Fruit fly (Drosophila melanogaster): Measurements from ENCODE around the gene tilB.

tilB gene

dm6 chrX:22491028-22491769 is 41.7 kb downstream of the tilB start (continued):
- 0 out of 3 replicates have a peak, but pooled peaks have one; percentile 55 for TF ChIP-seq CG11695 (GFP tag; IDR thresholded peaks at IDR 0.05)
- no peak for TF ChIP-seq CG12219 (GFP tag; optimal IDR thresholded peaks at IDR 0.05)
- TF ChIP-seq Ptx1 (GFP tag; IDR thresholded peaks at IDR 0.05), result peak; percentile 49
- peak; percentile 38 for TF ChIP-seq Nf-YB (GFP tag; optimal IDR thresholded peaks at IDR 0.05)
- peak; percentile 71 for TF ChIP-seq CG17385 (GFP tag; optimal IDR thresholded peaks at IDR 0.05)
- peak; percentile 17 for TF ChIP-seq CG2875 (GFP tag; optimal IDR thresholded peaks at IDR 0.05)
- no peak for TF ChIP-seq CG32767 (GFP tag; IDR thresholded peaks at IDR 0.05)
- TF ChIP-seq her (GFP tag; optimal IDR thresholded peaks at IDR 0.05), result no peak
- peak; percentile 86 for TF ChIP-seq CG2678 (tag; optimal IDR thresholded peaks at IDR 0.05)
- peak; percentile 33 for TF ChIP-seq mirr (GFP tag; optimal IDR thresholded peaks at IDR 0.05)
- TF ChIP-seq CG11504 (tag; optimal IDR thresholded peaks at IDR 0.05), result peak; percentile 83
- TF ChIP-seq MBD-R2 (GFP tag; IDR thresholded peaks at IDR 0.05), result peak; percentile 17; the same call in 1 of the 2 replicates
- peak; percentile 12 for TF ChIP-seq lilli (GFP tag; optimal IDR thresholded peaks at IDR 0.05)
- TF ChIP-seq HHEX (GFP tag; optimal IDR thresholded peaks at IDR 0.05), result peak; percentile 72
- no peak for TF ChIP-seq CG6254 (GFP tag; optimal IDR thresholded peaks at IDR 0.05)
- no peak for TF ChIP-seq CG3726 (GFP tag; IDR thresholded peaks at IDR 0.05)
- peak; percentile 71 for TF ChIP-seq Jarid2 (GFP tag; optimal IDR thresholded peaks at IDR 0.05)
- no peak for TF ChIP-seq Scr (GFP tag; IDR thresholded peaks at IDR 0.05; ENCODE audit: partially characterized antibody)
- TF ChIP-seq CG34376 (GFP tag; optimal IDR thresholded peaks at IDR 0.05), result peak; percentile 15
- no peak for TF ChIP-seq CG3995 (GFP tag; optimal IDR thresholded peaks at IDR 0.05)
- TF ChIP-seq Bgb (GFP tag; IDR thresholded peaks at IDR 0.05; ENCODE audit: partially characterized antibody), result peak; percentile 23; the same call in 1 of the 2 replicates
- peak; percentile 49 for TF ChIP-seq CG14441 (GFP tag; IDR thresholded peaks at IDR 0.05)
- TF ChIP-seq E2f2 (GFP tag; IDR thresholded peaks at IDR 0.05), result no peak
- TF ChIP-seq CG7556 (GFP tag; optimal IDR thresholded peaks at IDR 0.05), result peak; percentile 89
- peak; percentile 24; the same call in 1 of the 3 replicates for TF ChIP-seq Aef1 (GFP tag; IDR thresholded peaks at IDR 0.05)
- TF ChIP-seq CG33557 (GFP tag; optimal IDR thresholded peaks at IDR 0.05), result peak; percentile 1
- no peak for TF ChIP-seq HLH4C (GFP tag; IDR thresholded peaks at IDR 0.05; ENCODE audit: partially characterized antibody)
- TF ChIP-seq CG3281 (GFP tag; optimal IDR thresholded peaks at IDR 0.05), result peak; percentile 76
- no peak for TF ChIP-seq Dek (tag; optimal IDR thresholded peaks at IDR 0.05)
- TF ChIP-seq Hr51 (GFP tag; optimal IDR thresholded peaks at IDR 0.05), result peak in 1 of 2 experiments; percentile 73
- TF ChIP-seq CG6765 (GFP tag; optimal IDR thresholded peaks at IDR 0.05), result peak; percentile 46
- TF ChIP-seq slbo (GFP tag; IDR thresholded peaks at IDR 0.05), result peak; percentile 51
- TF ChIP-seq Usf (GFP tag; optimal IDR thresholded peaks at IDR 0.05), result peak; percentile 62
- peak; percentile 66 for TF ChIP-seq dmrt99B (tag; optimal IDR thresholded peaks at IDR 0.05)
- TF ChIP-seq NfI (GFP tag; optimal IDR thresholded peaks at IDR 0.05), result peak; percentile 57
- peak; percentile 26 for TF ChIP-seq slou (GFP tag; optimal IDR thresholded peaks at IDR 0.05)
- TF ChIP-seq Pdp1 (GFP tag; optimal IDR thresholded peaks at IDR 0.05), result peak in 1 of 2 experiments; percentile 37
- peak; percentile 17 for TF ChIP-seq CG12942 (GFP tag; optimal IDR thresholded peaks at IDR 0.05)
- TF ChIP-seq Asciz (GFP tag; optimal IDR thresholded peaks at IDR 0.05), result peak; percentile 47
- TF ChIP-seq CG30431 (GFP tag; optimal IDR thresholded peaks at IDR 0.05), result peak; percentile 18
- peak; percentile 37 for TF ChIP-seq CG5180 (GFP tag; optimal IDR thresholded peaks at IDR 0.05)
- TF ChIP-seq CG15601 (tag; optimal IDR thresholded peaks at IDR 0.05), result peak; percentile 16
- TF ChIP-seq CG10147 (GFP tag; optimal IDR thresholded peaks at IDR 0.05), result peak; percentile 64
- no peak for TF ChIP-seq eyg (GFP tag; optimal IDR thresholded peaks at IDR 0.05)
- TF ChIP-seq grau (tag; optimal IDR thresholded peaks at IDR 0.05), result peak; percentile 78
- TF ChIP-seq CG15514 (GFP tag; optimal IDR thresholded peaks at IDR 0.05), result peak; percentile 2
- no peak for TF ChIP-seq ac (GFP tag; optimal IDR thresholded peaks at IDR 0.05)
